Fruit fly (Drosophila melanogaster) whole organism, embryonic: ENCODE results near the gene Lcp65Ae.

ENCODE experiments used
- Abd-B ChIP-seq: fragments of 200-800 bp; sonication (Bioruptor generic); optimal IDR thresholded peaks from 2 replicates; lab custom pipeline; 2018; ENCODE audit warnings: missing biosample characterization, mild to moderate bottlenecking, missing genetic modification characterization, moderate library complexity
- Awh ChIP-seq: fragments of 200-800 bp; sonication (Bioruptor generic); IDR thresholded peaks from 2 replicates; pipeline ENCODE4, ENCODE4 v1.3.6; 2022; ENCODE audit warnings: missing biosample characterization, missing genetic modification characterization
- CG10209 ChIP-seq: fragments of 200-800 bp; sonication (Bioruptor generic); optimal IDR thresholded peaks from 3 replicates; lab custom pipeline; 2017; ENCODE audit warnings: missing biosample characterization, mild to moderate bottlenecking, missing genetic modification characterization, missing genetic modification reagents
- CG10543 ChIP-seq: fragments of 200-800 bp; sonication (Bioruptor generic); optimal IDR thresholded peaks from 3 replicates; lab custom pipeline; 2017; ENCODE audit warnings: missing biosample characterization, mild to moderate bottlenecking, missing genetic modification characterization, moderate library complexity
- CG11695 ChIP-seq: fragments of 200-800 bp; sonication (Bioruptor generic); IDR thresholded peaks from 3 replicates; pipeline ENCODE4 v1.3.6; 2022; ENCODE audit warnings: missing biosample characterization, missing genetic modification characterization
- CG1233 ChIP-seq: fragments of 200-800 bp; sonication (Bioruptor generic); optimal IDR thresholded peaks from 4 replicates; lab custom pipeline; 2018; ENCODE audit warnings: missing biosample characterization, mild to moderate bottlenecking, missing genetic modification characterization
- CG13287 ChIP-seq: fragments of 200-800 bp; sonication (Bioruptor generic); IDR thresholded peaks from 2 replicates; pipeline ENCODE4 v1.3.6; 2022; ENCODE audit warnings: missing biosample characterization, missing genetic modification characterization; ENCODE audit not compliant: partially characterized antibody
- CG13775 ChIP-seq: fragments of 200-800 bp; sonication (Bioruptor generic); optimal IDR thresholded peaks from 3 replicates; lab custom pipeline; 2017; ENCODE audit warnings: missing biosample characterization, mild to moderate bottlenecking, missing genetic modification characterization
- CG14014 ChIP-seq: fragments of 200-800 bp; sonication (Bioruptor generic); IDR thresholded peaks from 2 replicates; pipeline ENCODE4 v1.3.6; 2022; ENCODE audit warnings: missing biosample characterization, missing genetic modification characterization
- CG14050 ChIP-seq: fragments of 200-800 bp; sonication (Bioruptor generic); IDR thresholded peaks from 3 replicates; pipeline ENCODE4 v1.3.6; 2022; ENCODE audit warnings: missing biosample characterization, missing genetic modification characterization
- CG15601 ChIP-seq: fragments of 200-800 bp; sonication (Bioruptor generic); optimal IDR thresholded peaks from 3 replicates; lab custom pipeline; 2019; ENCODE audit warnings: missing biosample characterization, mild to moderate bottlenecking, missing genetic modification characterization, moderate library complexity
- CG18476 ChIP-seq: fragments of 200-800 bp; sonication (Bioruptor generic); optimal IDR thresholded peaks from 2 replicates; lab custom pipeline; 2016; ENCODE audit warnings: missing biosample characterization, mild to moderate bottlenecking, missing genetic modification characterization
- CG18599 ChIP-seq: fragments of 200-800 bp; sonication (Bioruptor generic); optimal IDR thresholded peaks from 3 replicates; lab custom pipeline; 2017; ENCODE audit warnings: missing biosample characterization, missing genetic modification characterization, mild to moderate bottlenecking, moderate library complexity, missing genetic modification reagents
- CG18619 ChIP-seq: fragments of 200-800 bp; sonication (Bioruptor generic); optimal IDR thresholded peaks from 3 replicates; lab custom pipeline; 2017; ENCODE audit warnings: missing biosample characterization, mild to moderate bottlenecking, missing genetic modification characterization
- CG30403 ChIP-seq: fragments of 200-800 bp; sonication (Bioruptor generic); optimal IDR thresholded peaks from 3 replicates; lab custom pipeline; 2016; ENCODE audit warnings: missing biosample characterization, missing genetic modification characterization
- CG31441 ChIP-seq: fragments of 200-800 bp; sonication (Bioruptor generic); IDR thresholded peaks from 2 replicates; pipeline ENCODE4 v1.3.6; 2022; ENCODE audit warnings: missing biosample characterization, missing genetic modification characterization
- CG34422 ChIP-seq: fragments of 200-800 bp; sonication (Bioruptor generic); IDR thresholded peaks from 3 replicates; pipeline ENCODE4 v1.3.6; 2022; ENCODE audit warnings: missing biosample characterization, missing genetic modification characterization
- CG4820 ChIP-seq: fragments of 200-800 bp; sonication (Bioruptor generic); optimal IDR thresholded peaks from 3 replicates; lab custom pipeline; 2016; ENCODE audit warnings: missing biosample characterization, missing genetic modification characterization
- CG6683 ChIP-seq: fragments of 200-800 bp; sonication (Bioruptor generic); optimal IDR thresholded peaks from 2 replicates; lab custom pipeline; 2017; ENCODE audit warnings: missing biosample characterization, mild to moderate bottlenecking, missing genetic modification characterization, missing genetic modification reagents
- CG6854 ChIP-seq: fragments of 200-800 bp; sonication (Bioruptor generic); optimal IDR thresholded peaks from 3 replicates; lab custom pipeline; 2017; ENCODE audit warnings: missing biosample characterization, mild to moderate bottlenecking, missing genetic modification characterization
- CG7372 ChIP-seq: fragments of 200-800 bp; sonication (Bioruptor generic); IDR thresholded peaks from 2 replicates; pipeline ENCODE4 v1.3.6; 2022; ENCODE audit warnings: missing biosample characterization, missing genetic modification characterization
- CG7839 ChIP-seq: fragments of 200-800 bp; sonication (Bioruptor generic); optimal IDR thresholded peaks from 3 replicates; lab custom pipeline; 2018; ENCODE audit warnings: missing biosample characterization, mild to moderate bottlenecking, missing genetic modification characterization, moderate library complexity
- CG8359 ChIP-seq: fragments of 200-800 bp; sonication (Bioruptor generic); optimal IDR thresholded peaks from 2 replicates; lab custom pipeline; 2017; ENCODE audit warnings: missing biosample characterization, mild to moderate bottlenecking, missing genetic modification characterization, borderline replicate concordance
- CG9609 ChIP-seq: fragments of 200-800 bp; sonication (Bioruptor generic); optimal IDR thresholded peaks from 3 replicates; lab custom pipeline; 2016; ENCODE audit warnings: missing biosample characterization, missing genetic modification characterization
- CrebB ChIP-seq: fragments of 200-800 bp; sonication (Bioruptor generic); optimal IDR thresholded peaks from 3 replicates; lab custom pipeline; 2018; ENCODE audit warnings: missing biosample characterization, mild to moderate bottlenecking, missing genetic modification characterization
- Dip2 ChIP-seq: fragments of 200-800 bp; sonication (Bioruptor generic); IDR thresholded peaks from 2 replicates; pipeline ENCODE4 v1.3.6; 2022; ENCODE audit warnings: missing biosample characterization, missing genetic modification characterization
- Drgx ChIP-seq: fragments of 200-800 bp; sonication (Bioruptor generic); IDR thresholded peaks from 2 replicates; pipeline ENCODE4 v1.3.6; 2022; ENCODE audit warnings: missing biosample characterization, missing genetic modification characterization
- Fer1 ChIP-seq: fragments of 200-800 bp; sonication (Bioruptor generic); optimal IDR thresholded peaks from 2 replicates; lab custom pipeline; 2017; ENCODE audit warnings: missing biosample characterization, mild to moderate bottlenecking, missing genetic modification characterization
- HLH54F ChIP-seq: fragments of 200-800 bp; sonication (Bioruptor generic); optimal IDR thresholded peaks from 3 replicates; lab custom pipeline; 2016; ENCODE audit warnings: missing biosample characterization, missing genetic modification characterization
- Hr3 ChIP-seq: fragments of 200-800 bp; sonication (Bioruptor generic); optimal IDR thresholded peaks from 3 replicates; lab custom pipeline; 2016; ENCODE audit warnings: missing biosample characterization, missing genetic modification characterization
- Lhr ChIP-seq: fragments of 200-800 bp; sonication (Bioruptor generic); optimal IDR thresholded peaks from 3 replicates; lab custom pipeline; 2017; ENCODE audit warnings: mild to moderate bottlenecking, missing biosample characterization, missing genetic modification reagents, missing genetic modification characterization
- Lim3 ChIP-seq: fragments of 200-800 bp; sonication (Bioruptor generic); IDR thresholded peaks from 2 replicates; pipeline ENCODE4 v1.3.6; 2022; ENCODE audit warnings: missing biosample characterization, missing genetic modification characterization
- Six4 ChIP-seq: fragments of 200-800 bp; sonication (Bioruptor generic); optimal IDR thresholded peaks from 2 replicates; lab custom pipeline; 2016; ENCODE audit warnings: missing biosample characterization, missing genetic modification characterization
- Sox100B ChIP-seq: fragments of 200-800 bp; sonication (Bioruptor generic); optimal IDR thresholded peaks from 3 replicates; lab custom pipeline; 2018; ENCODE audit warnings: missing biosample characterization, mild to moderate bottlenecking, missing genetic modification characterization
- Xbp1 ChIP-seq: fragments of 200-800 bp; sonication (Bioruptor generic); optimal IDR thresholded peaks from 3 replicates; lab custom pipeline; 2016; ENCODE audit warnings: missing biosample characterization, mild to moderate bottlenecking, missing genetic modification characterization
- az2 ChIP-seq: fragments of 200-800 bp; sonication (Bioruptor generic); optimal IDR thresholded peaks from 3 replicates; lab custom pipeline; 2016; ENCODE audit warnings: missing biosample characterization, missing genetic modification characterization
- cas ChIP-seq: fragments of 200-800 bp; sonication (Bioruptor generic); IDR thresholded peaks from 2 replicates; pipeline ENCODE4 v1.3.6; 2022; ENCODE audit warnings: missing biosample characterization, missing genetic modification characterization
- chif ChIP-seq, 2 experiments: fragments of 200-800 bp; sonication (Bioruptor generic); optimal IDR thresholded peaks; 3 replicates each; lab custom pipeline; 2016; ENCODE audit warnings: missing biosample characterization in 2 of 2, missing genetic modification characterization in 2 of 2
- dimm ChIP-seq: fragments of 200-800 bp; sonication (Bioruptor generic); IDR thresholded peaks from 2 replicates; pipeline ENCODE4 v1.3.6; 2022; ENCODE audit warnings: missing biosample characterization, missing genetic modification characterization
- dmrt99B ChIP-seq: fragments of 200-800 bp; sonication (Bioruptor generic); optimal IDR thresholded peaks from 2 replicates; lab custom pipeline; 2018; ENCODE audit warnings: missing biosample characterization, mild to moderate bottlenecking, missing genetic modification characterization, moderate library complexity
- gsb ChIP-seq: fragments of 200-800 bp; sonication (Bioruptor generic); IDR thresholded peaks from 2 replicates; pipeline ENCODE4 v1.3.6; 2022; ENCODE audit warnings: missing biosample characterization, missing genetic modification characterization
- h ChIP-seq: fragments of >200 bp; optimal IDR thresholded peaks from 2 replicates; lab custom pipeline; 2017
- hbn ChIP-seq: fragments of 200-800 bp; sonication (Bioruptor generic); IDR thresholded peaks from 2 replicates; pipeline ENCODE4 v1.3.6; 2022; ENCODE audit warnings: missing biosample characterization, missing genetic modification characterization; ENCODE audit not compliant: partially characterized antibody
- knrl ChIP-seq: fragments of 200-800 bp; sonication (Bioruptor generic); IDR thresholded peaks from 3 replicates; pipeline ENCODE4 v1.3.6; 2022; ENCODE audit warnings: missing biosample characterization, missing genetic modification characterization; ENCODE audit not compliant: partially characterized antibody
- org-1 ChIP-seq: fragments of 200-800 bp; sonication (Bioruptor generic); optimal IDR thresholded peaks from 2 replicates; lab custom pipeline; 2017; ENCODE audit warnings: missing biosample characterization, missing genetic modification characterization
- tap ChIP-seq: fragments of 200-800 bp; optimal IDR thresholded peaks from 3 replicates; lab custom pipeline; 2019; ENCODE audit warnings: missing biosample characterization, mild to moderate bottlenecking, missing genetic modification characterization, moderate library complexity
- vfl ChIP-seq: fragments of 200-800 bp; sonication (Bioruptor generic); optimal IDR thresholded peaks from 2 replicates; lab custom pipeline; 2016; ENCODE audit warnings: missing biosample characterization, missing genetic modification characterization
- wdn ChIP-seq: fragments of 200-800 bp; sonication (Bioruptor generic); IDR thresholded peaks from 2 replicates; pipeline ENCODE4 v1.3.6; 2022; ENCODE audit warnings: missing biosample characterization, missing genetic modification characterization
- zen2 ChIP-seq: fragments of 200-800 bp; sonication (Bioruptor generic); IDR thresholded peaks from 3 replicates; pipeline ENCODE4 v1.3.6; 2022; ENCODE audit warnings: missing biosample characterization, missing genetic modification characterization; ENCODE audit not compliant: partially characterized antibody

The Lcp65Ae gene

DNA sequence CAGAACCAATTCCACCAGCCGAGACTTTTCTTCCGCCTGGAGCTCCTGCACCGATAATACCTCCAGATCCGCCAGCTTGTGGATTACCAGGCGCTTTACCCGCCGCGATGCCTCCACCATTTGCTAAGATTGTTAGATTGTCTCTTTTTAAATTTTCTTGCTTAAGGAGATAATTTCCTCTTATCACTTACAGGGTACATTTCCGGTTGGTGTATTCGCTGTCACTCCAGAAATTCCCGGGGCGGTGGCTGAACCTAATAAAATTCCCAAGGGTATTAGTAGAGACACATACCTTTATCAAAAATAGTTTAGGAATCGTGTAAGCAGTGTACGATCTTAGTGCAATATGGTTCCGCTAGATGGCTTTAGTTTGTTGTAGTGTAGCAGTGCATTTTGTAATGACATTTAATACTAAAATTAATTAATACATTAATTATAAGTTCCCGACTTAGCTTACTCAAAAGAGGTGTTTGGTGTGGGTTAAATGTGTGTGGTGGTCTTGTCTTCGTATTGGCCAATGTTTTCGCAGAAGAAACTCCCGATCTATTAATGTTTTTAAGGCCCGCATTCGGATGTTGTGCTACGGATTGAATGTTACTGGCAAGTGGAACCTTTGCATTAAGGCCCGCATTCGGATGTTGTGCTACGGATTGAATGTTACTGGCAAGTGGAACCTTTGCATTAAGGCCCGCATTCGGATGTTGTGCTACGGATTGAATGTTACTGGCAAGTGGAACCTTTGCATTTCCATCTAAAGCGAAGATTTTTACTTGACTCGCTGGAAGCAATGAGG lies 13.1 kb downstream of the Lcp65Ae start (continued):
- TF ChIP-seq CG18476 (peak; percentile 8), CG18619 (peak; percentile 75), Dip2 (GFP tag; lab: Robert Waterston, UW) (no peak), CG4820 (GFP tag; lab: Kevin White, UChicago) (peak; percentile 47), vfl (GFP tag; lab: Kevin White, UChicago) (no peak), az2 (peak; percentile 32), CG6683 (peak; percentile 61), dmrt99B (tag; lab: Kevin White, UChicago) (peak; percentile 55), CrebB (tag; lab: Kevin White, UChicago) (peak; percentile 65), Fer1 (peak; percentile 89), CG34422 (peak; percentile 78), CG13775 (GFP tag; lab: Kevin White, UChicago) (peak; percentile 62), tap (peak; percentile 62), cas (GFP tag; lab: Robert Waterston, UW) (no peak), CG14014 (GFP tag; lab: Robert Waterston, UW) (peak; percentile 70; the same call in 1 of the 2 replicates), Awh (peak; percentile 90), dimm (0 out of 2 replicates have a peak, but pooled peaks have one; percentile 34), CG30403 (GFP tag; lab: Kevin White, UChicago) (peak; percentile 53), CG10543 (GFP tag; lab: Kevin White, UChicago) (peak; percentile 59), CG7839 (tag; lab: Kevin White, UChicago) (peak; percentile 63), gsb (peak; percentile 64), knrl (GFP tag; lab: Robert Waterston, UW) (peak; percentile 47; the same call in 1 of the 3 replicates), CG8359 (peak; percentile 75), CG15601 (tag; lab: Kevin White, UChicago) (peak; percentile 53), CG10209 (GFP tag; lab: Kevin White, UChicago) (peak; percentile 73), org-1 (GFP tag; lab: Kevin White, UChicago) (peak; percentile 57), CG13287 (GFP tag; lab: Robert Waterston, UW) (no peak; the same call in 1 of the 2 replicates), CG18599 (GFP tag; lab: Kevin White, UChicago) (peak; percentile 79), chif (GFP tag; optimal IDR thresholded peaks at IDR 0.05; lab: Kevin White, UChicago) (peak; percentile 8 to 62), CG9609 (GFP tag; lab: Kevin White, UChicago) (peak; percentile 21), Abd-B (GFP tag; lab: Kevin White, UChicago) (peak; percentile 5), hbn (GFP tag; lab: Robert Waterston, UW) (no peak), CG1233 (GFP tag; lab: Kevin White, UChicago) (peak; percentile 89), Sox100B (GFP tag; lab: Kevin White, UChicago) (peak; percentile 75), CG11695 (GFP tag; lab: Robert Waterston, UW) (peak; percentile 81), HLH54F (GFP tag; lab: Kevin White, UChicago) (no peak), h (lab: Kevin White, UChicago) (no peak), Six4 (peak; percentile 46), CG31441 (GFP tag; lab: Robert Waterston, UW) (peak; percentile 80), zen2 (GFP tag; lab: Robert Waterston, UW) (no peak), Drgx (GFP tag; lab: Robert Waterston, UW) (no peak), Hr3 (GFP tag; lab: Kevin White, UChicago) (no peak), wdn (GFP tag; lab: Robert Waterston, UW) (peak; percentile 49; the same call in 1 of the 2 replicates), Xbp1 (GFP tag; lab: Kevin White, UChicago) (peak; percentile 60), CG14050 (GFP tag; lab: Robert Waterston, UW) (peak; percentile 79), Lhr (GFP tag; lab: Kevin White, UChicago) (peak; percentile 68), CG6854 (GFP tag; lab: Kevin White, UChicago) (peak; percentile 75), CG7372 (GFP tag; lab: Robert Waterston, UW) (peak; percentile 83), Lim3 (GFP tag; lab: Robert Waterston, UW) (no peak)
